Fruit fly (Drosophila melanogaster) S2 (cell line): ENCODE data around the gene v.

ENCODE experiments used
- CG8478 ChIP-seq: fragments of >200 bp; optimal IDR thresholded peaks from 2 replicates; lab custom pipeline; 2018
- CTCF ChIP-seq, 2 experiments: fragments of >200 bp; optimal IDR thresholded peaks; 2 replicates each; lab custom pipeline; 2018

dm6 chrX:10933776-10934175 lies 10.0 kb downstream of the v start:
- no peak for TF ChIP-seq CG8478 (lab: Kevin White, UChicago)
- no peak for TF ChIP-seq CTCF (optimal IDR thresholded peaks at IDR 0.05; lab: Kevin White, UChicago)
